Worm (Caenorhabditis elegans) whole organism, early embryonic: ENCODE results near the gene btb-5.

Source experiments
- B0310.2 ChIP-seq: sonication (generic microtip); optimal IDR thresholded peaks from 2 replicates; lab custom pipeline; 2016; ENCODE audit warnings: mild to moderate bottlenecking, missing genetic modification characterization, missing compliant biosample characterization
- F13C5.2 ChIP-seq: sonication (generic microtip); optimal IDR thresholded peaks from 2 replicates; lab custom pipeline; 2017; ENCODE audit warnings: mild to moderate bottlenecking, missing genetic modification characterization, inconsistent platforms, missing compliant biosample characterization
- aly-1 ChIP-seq: sonication (generic microtip); optimal IDR thresholded peaks from 2 replicates; lab custom pipeline; 2016; ENCODE audit warnings: missing genetic modification characterization, missing compliant biosample characterization
- ama-1 ChIP-seq: fragments of 150-350 bp; optimal IDR thresholded peaks from 2 replicates; lab custom pipeline; 2014
- ceh-13 ChIP-seq: fragments of 200-800 bp; sonication (Bioruptor generic); optimal IDR thresholded peaks from 2 replicates; lab custom pipeline; 2018; ENCODE audit warnings: mild to moderate bottlenecking, missing genetic modification characterization, missing compliant biosample characterization
- ceh-36 ChIP-seq: sonication (generic microtip); optimal IDR thresholded peaks from 2 replicates; lab custom pipeline; 2016; ENCODE audit warnings: missing genetic modification characterization, inconsistent platforms, missing compliant biosample characterization
- ets-7 ChIP-seq: sonication (generic microtip); optimal IDR thresholded peaks from 2 replicates; lab custom pipeline; 2016; ENCODE audit warnings: missing genotype, missing genetic modification characterization, missing compliant biosample characterization
- flt-1 ChIP-seq: fragments of 200-800 bp; sonication (Bioruptor generic); IDR thresholded peaks from 2 replicates; pipeline ENCODE4 v1.3.6; 2022; ENCODE audit warnings: missing genetic modification characterization, missing compliant biosample characterization
- hmbx-1 ChIP-seq: sonication (generic microtip); optimal IDR thresholded peaks from 2 replicates; lab custom pipeline; 2016; ENCODE audit warnings: mild to moderate bottlenecking, missing genetic modification characterization, missing compliant biosample characterization
- hmg-4 ChIP-seq: fragments of 200-800 bp; sonication (Bioruptor generic); optimal IDR thresholded peaks from 2 replicates; lab custom pipeline; 2018; ENCODE audit warnings: mild to moderate bottlenecking, missing genetic modification characterization, missing compliant biosample characterization
- hnd-1 ChIP-seq: sonication (generic microtip); optimal IDR thresholded peaks from 2 replicates; lab custom pipeline; 2016; ENCODE audit warnings: missing genetic modification characterization, missing compliant biosample characterization
- pes-1 ChIP-seq: fragments of 200-800 bp; sonication (Bioruptor generic); IDR thresholded peaks from 2 replicates; pipeline ENCODE4 v1.3.6; 2022; ENCODE audit warnings: missing genetic modification reagents, missing genetic modification characterization, missing compliant biosample characterization
- scrt-1 ChIP-seq: fragments of 200-800 bp; sonication (Bioruptor generic); IDR thresholded peaks from 2 replicates; pipeline ENCODE4 v1.3.6; 2022; ENCODE audit warnings: missing genetic modification characterization, missing compliant biosample characterization
- sea-1 ChIP-seq: fragments of 200-800 bp; sonication (Bioruptor generic); conservative IDR thresholded peaks from 2 replicates; pipeline ENCODE4 v1.3.6; 2022; ENCODE audit warnings: missing genetic modification characterization, missing compliant biosample characterization
- tbx-11 ChIP-seq: fragments of 200-800 bp; sonication (Bioruptor generic); IDR thresholded peaks from 2 replicates; pipeline ENCODE4 v1.3.6; 2022; ENCODE audit warnings: missing genetic modification characterization, missing compliant biosample characterization
- tbx-37 ChIP-seq: fragments of 200-800 bp; sonication (Bioruptor generic); conservative IDR thresholded peaks from 2 replicates; pipeline ENCODE4 v1.3.6; 2022; ENCODE audit warnings: missing genetic modification reagents, missing genetic modification characterization, missing compliant biosample characterization
- tra-4 ChIP-seq: sonication (generic microtip); optimal IDR thresholded peaks from 2 replicates; lab custom pipeline; 2017; ENCODE audit warnings: missing genetic modification characterization, missing compliant biosample characterization

The btb-5 gene

DNA sequence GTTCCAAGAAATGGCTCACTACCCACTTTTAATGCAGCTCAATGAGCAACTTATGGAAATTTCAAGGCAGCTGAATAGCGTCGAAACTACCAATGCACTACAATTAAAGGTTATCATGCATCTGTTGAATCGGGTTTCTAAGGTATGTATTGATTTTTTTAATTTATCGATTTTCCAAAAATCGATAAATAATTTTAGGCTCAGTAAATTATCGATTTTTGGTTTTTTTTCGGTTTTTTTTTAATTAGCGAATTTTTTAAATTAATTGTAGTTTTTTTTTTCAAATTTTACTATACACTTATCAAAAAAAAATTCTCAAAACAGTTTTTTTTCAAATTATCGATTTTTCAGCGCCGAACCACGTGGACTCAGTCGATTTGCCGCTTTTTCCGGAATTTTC lies 44.1 kb downstream of the btb-5 start:
- TF ChIP-seq pes-1 (GFP tag; lab: Robert Waterston, UW) (no peak), B0310.2 (tag; lab: Kevin White, UChicago) (no peak), tbx-11 (no peak), aly-1 (tag; lab: Kevin White, UChicago) (no peak), ceh-13 (GFP tag; lab: Kevin White, UChicago) (no peak), scrt-1 (no peak), tbx-37 (GFP tag; lab: Robert Waterston, UW) (no peak), tra-4 (tag; lab: Kevin White, UChicago) (no peak)

DNA sequence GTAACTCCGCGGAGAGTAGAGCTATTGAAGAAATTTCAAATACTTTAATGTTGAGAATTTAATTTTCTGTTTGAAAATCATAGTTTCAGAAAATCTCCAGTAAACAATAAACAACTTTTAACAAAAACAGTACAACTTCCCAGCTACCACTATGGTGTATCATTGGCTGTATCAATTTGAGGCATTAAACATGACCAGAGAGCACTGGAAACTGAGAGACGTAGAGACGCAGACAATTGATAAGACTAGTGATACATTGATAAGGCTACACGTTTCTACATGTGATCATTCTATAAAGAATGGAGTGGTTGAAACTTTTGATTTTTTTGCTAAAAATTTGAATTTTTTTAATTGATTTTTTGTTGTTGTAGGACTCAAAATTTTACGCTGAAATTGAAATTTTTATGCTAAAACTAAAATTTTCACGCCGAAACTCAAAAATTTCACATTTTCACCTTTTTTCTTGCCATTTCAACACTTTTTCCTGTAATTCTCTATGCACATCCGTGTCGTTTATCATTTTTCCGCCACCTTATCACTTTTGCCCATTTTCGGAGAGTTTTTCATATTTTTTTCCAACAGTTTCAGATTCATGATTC lies 45.6 kb downstream of the btb-5 start, which contains the start of gene H10E21.1:
Gene H10E21.1 (plus strand): TSS at position 549 of the 599 bp plus-strand sequence.
- TF ChIP-seq hnd-1 (tag; lab: Kevin White, UChicago) (no peak), tbx-11 (no peak), hmg-4 (GFP tag; lab: Kevin White, UChicago) (no peak), aly-1 (tag; lab: Kevin White, UChicago) (no peak), pes-1 (GFP tag; lab: Robert Waterston, UW) (no peak), hmbx-1 (tag; lab: Kevin White, UChicago) (no peak), tbx-37 (GFP tag; lab: Robert Waterston, UW) (no peak), sea-1 (GFP tag; lab: Robert Waterston, UW) (no peak), flt-1 (no peak), ama-1 (no peak), ceh-13 (GFP tag; lab: Kevin White, UChicago) (no peak), ceh-36 (tag; lab: Kevin White, UChicago) (no peak), F13C5.2 (tag; lab: Kevin White, UChicago) (no peak), B0310.2 (tag; lab: Kevin White, UChicago) (no peak), ets-7 (tag; lab: Kevin White, UChicago) (no peak), scrt-1 (no peak), tra-4 (tag; lab: Kevin White, UChicago) (no peak)

DNA sequence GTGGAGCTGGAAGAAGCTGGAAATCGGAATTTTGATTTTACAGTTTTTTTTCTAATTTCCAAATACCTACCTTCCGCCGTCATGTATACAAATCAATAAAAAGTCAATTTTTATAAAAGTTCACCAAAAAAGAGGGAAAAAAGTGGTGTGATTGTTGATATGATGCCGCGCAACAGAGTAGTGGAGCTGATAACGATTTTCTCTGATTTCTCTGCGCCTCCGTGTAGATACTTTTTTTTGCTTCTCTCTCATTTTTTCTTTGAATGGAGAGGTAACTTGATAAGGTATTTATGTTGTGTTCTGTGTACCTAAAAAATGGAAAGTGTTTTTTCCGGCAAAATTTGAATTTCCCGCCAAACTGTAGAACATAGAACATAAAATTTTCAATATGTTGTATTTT lies 46.3 kb downstream of the btb-5 start, which contains the start of gene nhr-80:
Gene nhr-80 (minus strand): TSS at position 199 of the 400 bp plus-strand sequence.
- no peak for TF ChIP-seq ceh-13 (GFP tag; lab: Kevin White, UChicago)
- no peak for TF ChIP-seq ama-1
- no peak for TF ChIP-seq tbx-37 (GFP tag; lab: Robert Waterston, UW)
- TF ChIP-seq hmg-4 (GFP tag; lab: Kevin White, UChicago) = no peak
- TF ChIP-seq scrt-1 = no peak
- TF ChIP-seq B0310.2 (tag; lab: Kevin White, UChicago) = no peak
- TF ChIP-seq flt-1 = no peak

DNA sequence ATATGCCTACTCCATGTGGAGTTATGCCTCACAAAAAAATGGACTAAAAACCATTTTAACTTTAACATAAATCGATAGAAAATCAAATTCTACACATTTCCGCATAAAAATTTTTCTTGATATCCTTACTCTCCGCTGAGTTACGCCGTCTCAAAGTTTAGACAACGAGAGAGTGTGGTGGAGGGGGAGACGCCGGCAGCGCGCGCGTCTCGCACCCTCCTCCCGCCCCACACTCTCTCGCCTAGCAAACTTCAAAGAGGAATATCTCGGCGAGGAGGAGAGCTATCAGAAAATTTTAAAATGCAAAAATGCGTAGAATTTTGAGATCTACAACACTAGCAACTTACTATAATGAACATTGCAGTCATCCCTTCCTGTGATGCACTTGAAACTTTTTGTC lies 46.8 kb downstream of the btb-5 start:
- TF ChIP-seq ceh-36 (tag; lab: Kevin White, UChicago) (no peak), B0310.2 (tag; lab: Kevin White, UChicago) (no peak), ceh-13 (GFP tag; lab: Kevin White, UChicago) (no peak), hmbx-1 (tag; lab: Kevin White, UChicago) (no peak), ama-1 (no peak), tra-4 (tag; lab: Kevin White, UChicago) (no peak), hnd-1 (tag; lab: Kevin White, UChicago) (no peak), aly-1 (tag; lab: Kevin White, UChicago) (no peak), hmg-4 (GFP tag; lab: Kevin White, UChicago) (no peak), pes-1 (GFP tag; lab: Robert Waterston, UW) (no peak), scrt-1 (no peak), tbx-11 (no peak), flt-1 (no peak)
